Fruit fly (Drosophila melanogaster): Measurements from ENCODE around the gene CG12170.
A peak's percentile ranks its signal among the peaks of the same experiment; 100 is the strongest.

Gene CG12170

dm6 chr3R:5624115-5624878 lies 12.7 kb upstream of the CG12170 start, which contains the start of the genes Dph4, Spec2 and RpL13A (continued):
- TF ChIP-seq CG8119 (GFP tag; IDR thresholded peaks at IDR 0.05) = no peak
- TF ChIP-seq eg (GFP tag; IDR thresholded peaks at IDR 0.05) = no peak
- peak; percentile 83 for TF ChIP-seq cyc (GFP tag; optimal IDR thresholded peaks at IDR 0.05)
- TF ChIP-seq dac (GFP tag; optimal IDR thresholded peaks at IDR 0.05) = no peak
- TF ChIP-seq Blimp-1 (GFP tag; optimal IDR thresholded peaks at IDR 0.05) = peak; percentile 72
- peak; percentile 67 for TF ChIP-seq CG11762 (GFP tag; optimal IDR thresholded peaks at IDR 0.05; ENCODE audit: insufficient read depth)
- peak; percentile 95 for TF ChIP-seq CG6854 (GFP tag; optimal IDR thresholded peaks at IDR 0.05)
- TF ChIP-seq net (GFP tag; optimal IDR thresholded peaks at IDR 0.05) = peak; percentile 93
- peak; percentile 81 for TF ChIP-seq Sox14 (GFP tag; optimal IDR thresholded peaks at IDR 0.05)

dm6 chr3R:5627552-5627951 lies 9.5 kb upstream of the CG12170 start, which contains the start of gene CG31551:
Gene CG31551 (plus strand): TSS chr3R:5627852.
- no peak for TF ChIP-seq CG6276 (GFP tag; optimal IDR thresholded peaks at IDR 0.05)
- TF ChIP-seq spab (GFP tag; optimal IDR thresholded peaks at IDR 0.05) = no peak
- TF ChIP-seq CG7368 (GFP tag; optimal IDR thresholded peaks at IDR 0.05) = no peak
- no peak for TF ChIP-seq Eip78C (GFP tag)
- TF ChIP-seq Hr4 (GFP tag; optimal IDR thresholded peaks at IDR 0.05) = no peak
- TF ChIP-seq CG4318 (GFP tag; optimal IDR thresholded peaks at IDR 0.05) = no peak
- TF ChIP-seq CG8632 (GFP tag; optimal IDR thresholded peaks at IDR 0.05) = no peak
- TF ChIP-seq Sox15 (GFP tag; optimal IDR thresholded peaks at IDR 0.05) = no peak
- TF ChIP-seq CG31627 (GFP tag; optimal IDR thresholded peaks at IDR 0.05) = no peak
- no peak for TF ChIP-seq esn (GFP tag; optimal IDR thresholded peaks at IDR 0.05)
- no peak for TF ChIP-seq CG34406 (GFP tag; optimal IDR thresholded peaks at IDR 0.05)
- no peak for TF ChIP-seq Hr38 (GFP tag; optimal IDR thresholded peaks at IDR 0.05)
- no peak for TF ChIP-seq CG11294 (GFP tag; IDR thresholded peaks at IDR 0.05)
- TF ChIP-seq Hr39 (GFP tag; optimal IDR thresholded peaks at IDR 0.05) = no peak
- no peak for TF ChIP-seq CG1621 (tag; optimal IDR thresholded peaks at IDR 0.05)
- TF ChIP-seq Ets21C (GFP tag; optimal IDR thresholded peaks at IDR 0.05) = no peak
- no peak for TF ChIP-seq Met (GFP tag; optimal IDR thresholded peaks at IDR 0.05)
- TF ChIP-seq CG32006 (GFP tag; optimal IDR thresholded peaks at IDR 0.05) = no peak
- TF ChIP-seq CG16779 (tag; optimal IDR thresholded peaks at IDR 0.05) = no peak

- TF ChIP-seq fd59A (GFP tag; optimal IDR thresholded peaks at IDR 0.05) (no peak), CG6163 (GFP tag; IDR thresholded peaks at IDR 0.05) (no peak), CG3032 (tag; optimal IDR thresholded peaks at IDR 0.05) (no peak), Blimp-1 (GFP tag; optimal IDR thresholded peaks at IDR 0.05) (no peak), CG4318 (GFP tag; optimal IDR thresholded peaks at IDR 0.05) (no peak)
Measured at dm6 chr3R:5632182-5632581, 4.9 kb upstream of the CG12170 start, which contains the start of gene CG31549. Gene CG31549 (plus strand): TSS chr3R:5632192.

dm6 chr3R:5633437-5633836 lies 3.6 kb upstream of the CG12170 start, which contains the start of gene CG12171:
Gene CG12171 (plus strand): TSS chr3R:5633627.
- TF ChIP-seq CG1621 (tag; optimal IDR thresholded peaks at IDR 0.05) (no peak), eg (GFP tag; IDR thresholded peaks at IDR 0.05) (no peak), CG10631 (GFP tag; optimal IDR thresholded peaks at IDR 0.05) (no peak), CG3919 (GFP tag; optimal IDR thresholded peaks at IDR 0.05) (no peak), CG10669 (GFP tag; optimal IDR thresholded peaks at IDR 0.05) (no peak), CG34406 (GFP tag; optimal IDR thresholded peaks at IDR 0.05) (no peak), Blimp-1 (GFP tag; optimal IDR thresholded peaks at IDR 0.05) (no peak), CG8319 (GFP tag; optimal IDR thresholded peaks at IDR 0.05) (no peak), svp (GFP tag) (peak; percentile 98), CG6276 (GFP tag; optimal IDR thresholded peaks at IDR 0.05) (no peak), CG8632 (GFP tag; optimal IDR thresholded peaks at IDR 0.05) (no peak), salr (GFP tag; optimal IDR thresholded peaks at IDR 0.05) (no peak), esn (GFP tag; optimal IDR thresholded peaks at IDR 0.05) (peak; percentile 8), Eip75B (GFP tag; optimal IDR thresholded peaks at IDR 0.05) (no peak), acj6 (GFP tag; optimal IDR thresholded peaks at IDR 0.05) (no peak), achi (GFP tag; optimal IDR thresholded peaks at IDR 0.05) (no peak)

Measured in whole organism, prepupa.